Fruit fly (Drosophila melanogaster) whole organism, embryonic: ENCODE data around the gene PolA1.

Experiments used
- ATbp ChIP-seq: fragments of 200-800 bp; sonication (Bioruptor generic); optimal IDR thresholded peaks from 2 replicates; lab custom pipeline; 2017; ENCODE audit warnings: missing biosample characterization, mild to moderate bottlenecking, missing genetic modification characterization, missing genetic modification reagents
- Blimp-1 ChIP-seq: fragments of 200-800 bp; sonication (Bioruptor generic); optimal IDR thresholded peaks from 3 replicates; lab custom pipeline; 2018; ENCODE audit warnings: missing biosample characterization, missing genetic modification characterization, mild to moderate bottlenecking, moderate library complexity, missing genetic modification reagents
- CG10565 ChIP-seq: fragments of 200-800 bp; sonication (Bioruptor generic); optimal IDR thresholded peaks from 3 replicates; lab custom pipeline; 2016; ENCODE audit warnings: missing biosample characterization, mild to moderate bottlenecking, missing genetic modification characterization
- CG12155 ChIP-seq: fragments of 200-800 bp; sonication (Bioruptor generic); optimal IDR thresholded peaks from 3 replicates; lab custom pipeline; 2016; ENCODE audit warnings: missing biosample characterization, missing genetic modification characterization
- CG14441 ChIP-seq: fragments of 200-800 bp; sonication (Bioruptor generic); IDR thresholded peaks from 2 replicates; pipeline ENCODE4 v1.3.6; 2022; ENCODE audit warnings: missing biosample characterization, missing genetic modification characterization
- CG15011 ChIP-seq: fragments of 200-800 bp; sonication (Bioruptor generic); optimal IDR thresholded peaks from 3 replicates; lab custom pipeline; 2018; ENCODE audit warnings: missing biosample characterization, mild to moderate bottlenecking, missing genetic modification characterization
- CG2116 ChIP-seq: fragments of 200-800 bp; sonication (Bioruptor generic); optimal IDR thresholded peaks from 3 replicates; lab custom pipeline; 2018; ENCODE audit warnings: missing biosample characterization, mild to moderate bottlenecking, missing genetic modification characterization
- CG30020 ChIP-seq: fragments of 200-800 bp; optimal IDR thresholded peaks from 2 replicates; lab custom pipeline; 2019; ENCODE audit warnings: missing biosample characterization, mild to moderate bottlenecking, missing genetic modification characterization, moderate library complexity
- CG30403 ChIP-seq: fragments of 200-800 bp; sonication (Bioruptor generic); optimal IDR thresholded peaks from 3 replicates; lab custom pipeline; 2016; ENCODE audit warnings: missing biosample characterization, missing genetic modification characterization
- CG42726 ChIP-seq: fragments of 200-800 bp; sonication (Bioruptor generic); IDR thresholded peaks from 2 replicates; pipeline ENCODE4 v1.3.6; 2022; ENCODE audit warnings: missing biosample characterization, missing genetic modification characterization; ENCODE audit not compliant: partially characterized antibody
- CG6272 ChIP-seq: fragments of 200-800 bp; sonication (Bioruptor generic); IDR thresholded peaks from 2 replicates; pipeline ENCODE4 v1.3.6; 2022; ENCODE audit warnings: missing biosample characterization, missing genetic modification characterization
- CG6683 ChIP-seq: fragments of 200-800 bp; sonication (Bioruptor generic); optimal IDR thresholded peaks from 2 replicates; lab custom pipeline; 2017; ENCODE audit warnings: missing biosample characterization, mild to moderate bottlenecking, missing genetic modification characterization, missing genetic modification reagents
- CG8089 ChIP-seq: fragments of 200-800 bp; sonication (Bioruptor generic); optimal IDR thresholded peaks from 3 replicates; lab custom pipeline; 2016; ENCODE audit warnings: missing biosample characterization, missing genetic modification characterization
- CG8944 ChIP-seq: fragments of 200-800 bp; sonication (Bioruptor generic); optimal IDR thresholded peaks from 3 replicates; lab custom pipeline; 2016; ENCODE audit warnings: missing biosample characterization, missing genetic modification characterization
- CG9609 ChIP-seq: fragments of 200-800 bp; sonication (Bioruptor generic); optimal IDR thresholded peaks from 3 replicates; lab custom pipeline; 2016; ENCODE audit warnings: missing biosample characterization, missing genetic modification characterization
- Dip3 ChIP-seq: fragments of 200-800 bp; sonication (Bioruptor generic); optimal IDR thresholded peaks from 3 replicates; lab custom pipeline; 2016; ENCODE audit warnings: missing biosample characterization, missing genetic modification characterization
- Dll ChIP-seq: fragments of 200-800 bp; sonication (Bioruptor generic); IDR thresholded peaks from 4 replicates; pipeline ENCODE4 v1.3.6; 2022; ENCODE audit warnings: missing biosample characterization, missing genetic modification characterization; ENCODE audit not compliant: partially characterized antibody
- Hr78 ChIP-seq, 2 experiments: fragments of 200-800 bp in 1 of 2; fragments of >200 bp in 1 of 2; sonication (Bioruptor generic) in 1 of 2; optimal IDR thresholded peaks; 2 replicates each; lab custom pipeline; 2017 to 2019; ENCODE audit warnings: missing biosample characterization in 2 of 2, missing genetic modification characterization in 2 of 2, mild to moderate bottlenecking in 1 of 2, moderate library complexity in 1 of 2
- MESR4 ChIP-seq: fragments of 200-800 bp; sonication (Bioruptor generic); optimal IDR thresholded peaks from 2 replicates; lab custom pipeline; 2018; ENCODE audit warnings: missing biosample characterization, mild to moderate bottlenecking, missing genetic modification characterization, moderate library complexity
- MTF-1 ChIP-seq: fragments of 200-800 bp; sonication (Bioruptor generic); optimal IDR thresholded peaks from 2 replicates; lab custom pipeline; 2018; ENCODE audit warnings: missing biosample characterization, mild to moderate bottlenecking, missing genetic modification characterization, borderline replicate concordance
- Nf-YA ChIP-seq: fragments of 200-800 bp; sonication (Bioruptor generic); IDR thresholded peaks from 2 replicates; pipeline ENCODE4 v1.3.6; 2022; ENCODE audit warnings: missing biosample characterization, missing genetic modification characterization
- Nf-YC ChIP-seq: fragments of 200-800 bp; optimal IDR thresholded peaks from 3 replicates; lab custom pipeline; 2019; ENCODE audit warnings: missing biosample characterization, mild to moderate bottlenecking, missing genetic modification characterization, moderate library complexity
- Stat92E ChIP-seq, 3 experiments: fragments of >200 bp in 2 of 3; fragments of 200-800 bp in 1 of 3; sonication (Bioruptor generic) in 1 of 3; optimal IDR thresholded peaks; 2 replicates each; lab custom pipeline; 2017 to 2019; ENCODE audit warnings: missing biosample characterization in 3 of 3, missing genetic modification characterization in 3 of 3, mild to moderate bottlenecking in 1 of 3, moderate library complexity in 1 of 3
- Taf1 ChIP-seq: fragments of 200-800 bp; sonication (Bioruptor generic); IDR thresholded peaks from 2 replicates; pipeline ENCODE4 v1.3.6; 2022; ENCODE audit warnings: missing biosample characterization, missing genetic modification characterization
- Usf ChIP-seq: fragments of 200-800 bp; sonication (Bioruptor generic); optimal IDR thresholded peaks from 2 replicates; lab custom pipeline; 2017; ENCODE audit warnings: missing genotype, missing biosample characterization, missing genetic modification characterization
- Xrp1 ChIP-seq: fragments of 200-800 bp; sonication (Bioruptor generic); IDR thresholded peaks from 2 replicates; pipeline ENCODE4 v1.3.6; 2022; ENCODE audit warnings: missing biosample characterization, missing genetic modification characterization
- abd-A ChIP-seq: fragments of 200-800 bp; sonication (Bioruptor generic); optimal IDR thresholded peaks from 3 replicates; lab custom pipeline; 2019; ENCODE audit warnings: missing biosample characterization, mild to moderate bottlenecking, missing genetic modification characterization, moderate library complexity
- ac ChIP-seq: fragments of 200-800 bp; sonication (Bioruptor generic); optimal IDR thresholded peaks from 3 replicates; lab custom pipeline; 2017; ENCODE audit warnings: missing biosample characterization, mild to moderate bottlenecking, missing genetic modification characterization
- dan ChIP-seq: fragments of 200-800 bp; sonication (Bioruptor generic); IDR thresholded peaks from 2 replicates; pipeline ENCODE4 v1.3.6; 2022; ENCODE audit warnings: missing biosample characterization, missing genetic modification characterization
- ems ChIP-seq: fragments of 200-800 bp; sonication (Bioruptor generic); optimal IDR thresholded peaks from 3 replicates; lab custom pipeline; 2016; ENCODE audit warnings: missing biosample characterization, missing genetic modification characterization
- ewg ChIP-seq: fragments of 200-800 bp; sonication (Bioruptor generic); optimal IDR thresholded peaks from 3 replicates; lab custom pipeline; 2017; ENCODE audit warnings: mild to moderate bottlenecking, missing biosample characterization, missing genetic modification reagents, missing genetic modification characterization
- fu2 ChIP-seq: fragments of 200-800 bp; sonication (Bioruptor generic); optimal IDR thresholded peaks from 2 replicates; lab custom pipeline; 2016; ENCODE audit warnings: missing biosample characterization, missing genetic modification characterization
- gce ChIP-seq: fragments of 200-800 bp; sonication (Bioruptor generic); IDR thresholded peaks from 3 replicates; pipeline ENCODE4 v1.3.6; 2022; ENCODE audit warnings: missing biosample characterization, missing genetic modification characterization
- grau ChIP-seq: fragments of 200-800 bp; optimal IDR thresholded peaks from 3 replicates; lab custom pipeline; 2019; ENCODE audit warnings: missing biosample characterization, mild to moderate bottlenecking, missing genetic modification characterization, moderate library complexity
- hth ChIP-seq: fragments of >200 bp; optimal IDR thresholded peaks from 2 replicates; lab custom pipeline; 2017; ENCODE audit warnings: inconsistent platforms
- luna ChIP-seq: fragments of 200-800 bp; sonication (Bioruptor generic); optimal IDR thresholded peaks from 2 replicates; lab custom pipeline; 2016; ENCODE audit warnings: missing biosample characterization, missing genetic modification characterization
- mirr ChIP-seq: fragments of 200-800 bp; sonication (Bioruptor generic); optimal IDR thresholded peaks from 3 replicates; lab custom pipeline; 2018; ENCODE audit warnings: missing biosample characterization, mild to moderate bottlenecking, missing genetic modification characterization
- nerfin-1 ChIP-seq: fragments of 200-800 bp; sonication (Bioruptor generic); optimal IDR thresholded peaks from 3 replicates; lab custom pipeline; 2019; ENCODE audit warnings: missing biosample characterization, mild to moderate bottlenecking, missing genetic modification characterization, moderate library complexity
- nmo ChIP-seq: fragments of 200-800 bp; sonication (Bioruptor generic); optimal IDR thresholded peaks from 2 replicates; lab custom pipeline; 2018; ENCODE audit warnings: missing biosample characterization, mild to moderate bottlenecking, missing genetic modification characterization, moderate library complexity
- oc ChIP-seq: fragments of 200-800 bp; sonication (Bioruptor generic); optimal IDR thresholded peaks from 2 replicates; lab custom pipeline; 2018; ENCODE audit warnings: missing biosample characterization, mild to moderate bottlenecking, missing genetic modification characterization, moderate library complexity
- onecut ChIP-seq: fragments of 200-800 bp; sonication (Bioruptor generic); IDR thresholded peaks from 2 replicates; pipeline ENCODE4 v1.3.6; 2022; ENCODE audit warnings: missing biosample characterization, missing genetic modification characterization
- pita ChIP-seq: fragments of 200-800 bp; sonication (Bioruptor generic); optimal IDR thresholded peaks from 2 replicates; lab custom pipeline; 2017; ENCODE audit warnings: missing biosample characterization, mild to moderate bottlenecking, missing genetic modification characterization
- pum ChIP-seq: fragments of 200-800 bp; sonication (Bioruptor generic); optimal IDR thresholded peaks from 2 replicates; lab custom pipeline; 2016; ENCODE audit warnings: missing biosample characterization, missing genetic modification characterization
- rib ChIP-seq: fragments of 200-800 bp; sonication (Bioruptor generic); IDR thresholded peaks from 2 replicates; pipeline ENCODE4 v1.3.6; 2022; ENCODE audit warnings: missing biosample characterization, missing genetic modification characterization
- run ChIP-seq: fragments of 200-800 bp; sonication (Bioruptor generic); optimal IDR thresholded peaks from 3 replicates; lab custom pipeline; 2018; ENCODE audit warnings: missing biosample characterization, mild to moderate bottlenecking, missing genetic modification characterization
- slbo ChIP-seq: fragments of 200-800 bp; sonication (Bioruptor generic); IDR thresholded peaks from 2 replicates; pipeline ENCODE4 v1.3.6; 2022; ENCODE audit warnings: missing biosample characterization, missing genetic modification characterization
- slp2 ChIP-seq: fragments of 200-800 bp; sonication (Bioruptor generic); optimal IDR thresholded peaks from 2 replicates; lab custom pipeline; 2016; ENCODE audit warnings: missing biosample characterization, missing genetic modification characterization
- sob ChIP-seq: fragments of 200-800 bp; sonication (Bioruptor generic); IDR thresholded peaks from 2 replicates; pipeline ENCODE4 v1.3.6; 2022; ENCODE audit warnings: missing biosample characterization, missing genetic modification characterization
- ssp ChIP-seq: fragments of 200-800 bp; sonication (Bioruptor generic); IDR thresholded peaks from 2 replicates; pipeline ENCODE4 v1.3.6; 2022; ENCODE audit warnings: missing biosample characterization, missing genetic modification characterization
- tup ChIP-seq: fragments of 200-800 bp; sonication (Bioruptor generic); optimal IDR thresholded peaks from 2 replicates; lab custom pipeline; 2016; ENCODE audit warnings: missing biosample characterization, mild to moderate bottlenecking, missing genetic modification characterization, moderate library complexity
- wek ChIP-seq: fragments of 200-800 bp; sonication (Bioruptor generic); optimal IDR thresholded peaks from 3 replicates; lab custom pipeline; 2018; ENCODE audit warnings: missing biosample characterization, mild to moderate bottlenecking, missing genetic modification characterization, moderate library complexity
- zfh2 ChIP-seq: fragments of 200-800 bp; sonication (Bioruptor generic); optimal IDR thresholded peaks from 2 replicates; lab custom pipeline; 2016; ENCODE audit warnings: missing biosample characterization, missing genetic modification characterization

PolA1 gene

DNA sequence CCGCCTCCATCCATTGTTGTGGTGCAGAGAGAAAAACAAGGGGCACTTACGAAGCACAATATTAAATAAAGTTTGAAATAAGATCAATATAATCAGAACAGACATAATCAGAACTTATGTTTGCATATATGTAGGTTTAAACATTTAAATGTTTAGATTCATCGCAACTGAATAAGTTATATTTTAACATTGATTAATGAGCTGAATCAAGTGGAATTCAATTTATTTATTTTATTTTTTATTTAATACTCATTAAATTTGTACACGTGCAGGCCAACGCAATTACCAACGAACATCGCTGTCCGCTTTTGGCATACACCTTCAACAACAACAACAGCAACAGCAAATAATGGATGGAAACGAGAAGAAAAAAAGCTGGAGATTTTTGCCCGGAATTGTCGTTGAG is 27.3 kb upstream of the PolA1 start (continued):
- TF ChIP-seq Dll (GFP tag; lab: Robert Waterston, UW) (no peak), CG9609 (GFP tag; lab: Kevin White, UChicago) (no peak), slp2 (no peak), CG30403 (GFP tag; lab: Kevin White, UChicago) (peak; percentile 39), abd-A (tag; lab: Kevin White, UChicago) (no peak), CG15011 (GFP tag; lab: Kevin White, UChicago) (no peak), Taf1 (GFP tag; lab: Robert Waterston, UW) (no peak), Xrp1 (GFP tag; lab: Robert Waterston, UW) (no peak), CG14441 (no peak), sob (GFP tag; lab: Robert Waterston, UW) (no peak), tup (GFP tag; lab: Kevin White, UChicago) (no peak), CG2116 (GFP tag; lab: Kevin White, UChicago) (no peak), Stat92E (GFP tag; optimal IDR thresholded peaks at IDR 0.05; lab: Kevin White, UChicago) (no peak), rib (no peak), hth (lab: Kevin White, UChicago) (no peak), run (tag; lab: Kevin White, UChicago) (peak; percentile 1), Usf (no peak), Blimp-1 (GFP tag; lab: Kevin White, UChicago) (peak; percentile 19), mirr (no peak), ATbp (peak; percentile 28), zfh2 (GFP tag; lab: Kevin White, UChicago) (no peak), Hr78 (GFP tag; optimal IDR thresholded peaks at IDR 0.05; lab: Kevin White, UChicago) (no peak), ewg (GFP tag; lab: Kevin White, UChicago) (peak; percentile 7), ems (GFP tag; lab: Kevin White, UChicago) (no peak), wek (GFP tag; lab: Kevin White, UChicago) (no peak), dan (GFP tag; lab: Robert Waterston, UW) (no peak), CG12155 (GFP tag; lab: Kevin White, UChicago) (no peak), CG42726 (GFP tag; lab: Robert Waterston, UW) (no peak), CG6683 (GFP tag; lab: Kevin White, UChicago) (no peak), pita (GFP tag; lab: Kevin White, UChicago) (no peak), nmo (GFP tag; lab: Kevin White, UChicago) (peak; percentile 47), MTF-1 (GFP tag; lab: Kevin White, UChicago) (no peak), gce (GFP tag; lab: Robert Waterston, UW) (no peak), ac (GFP tag; lab: Kevin White, UChicago) (no peak), luna (GFP tag; lab: Kevin White, UChicago) (no peak), grau (peak; percentile 55), CG10565 (GFP tag; lab: Kevin White, UChicago) (no peak), CG6272 (no peak), slbo (no peak; the same call in 1 of the 2 replicates), CG8089 (GFP tag; lab: Kevin White, UChicago) (no peak), fu2 (GFP tag; lab: Kevin White, UChicago) (no peak), MESR4 (GFP tag; lab: Kevin White, UChicago) (no peak), CG30020 (tag; lab: Kevin White, UChicago) (no peak), Nf-YA (GFP tag; lab: Robert Waterston, UW) (no peak), Dip3 (GFP tag; lab: Kevin White, UChicago) (no peak), oc (tag; lab: Kevin White, UChicago) (no peak), ssp (GFP tag; lab: Robert Waterston, UW) (no peak), onecut (GFP tag; lab: Robert Waterston, UW) (no peak), CG8944 (GFP tag; lab: Kevin White, UChicago) (no peak), pum (GFP tag; lab: Kevin White, UChicago) (no peak), nerfin-1 (tag; lab: Kevin White, UChicago) (no peak), Nf-YC (tag; lab: Kevin White, UChicago) (no peak)
